Worm (Caenorhabditis elegans) whole organism, mixed stage, embryonic: Measurements from ENCODE around the gene C42D8.9.

Experiments used
- ces-1 ChIP-seq: fragments of 150-350 bp; optimal IDR thresholded peaks from 2 replicates; lab custom pipeline; 2014; ENCODE audit warnings: missing biosample characterization, missing genetic modification reagents, missing genetic modification characterization
- elt-1 ChIP-seq: sonication (generic microtip); optimal IDR thresholded peaks from 2 replicates; lab custom pipeline; 2017; ENCODE audit warnings: missing genetic modification characterization, mild to moderate bottlenecking, missing compliant biosample characterization, antibody characterized with exemption, moderate library complexity, borderline replicate concordance; ENCODE audit not compliant: insufficient read depth
- flh-1 ChIP-seq: fragments of 200-800 bp; sonication (Bioruptor generic); optimal IDR thresholded peaks from 2 replicates; lab custom pipeline; 2018; ENCODE audit warnings: mild to moderate bottlenecking, missing genetic modification characterization, moderate library complexity, missing compliant biosample characterization
- nhr-2 ChIP-seq: fragments of 150-350 bp; optimal IDR thresholded peaks from 2 replicates; lab custom pipeline; 2014; ENCODE audit warnings: missing biosample characterization, missing genetic modification characterization
- unc-62 ChIP-seq: fragments of 150-350 bp; optimal IDR thresholded peaks from 2 replicates; lab custom pipeline; 2014; ENCODE audit warnings: missing biosample characterization, missing genetic modification reagents, missing genetic modification characterization

DNA sequence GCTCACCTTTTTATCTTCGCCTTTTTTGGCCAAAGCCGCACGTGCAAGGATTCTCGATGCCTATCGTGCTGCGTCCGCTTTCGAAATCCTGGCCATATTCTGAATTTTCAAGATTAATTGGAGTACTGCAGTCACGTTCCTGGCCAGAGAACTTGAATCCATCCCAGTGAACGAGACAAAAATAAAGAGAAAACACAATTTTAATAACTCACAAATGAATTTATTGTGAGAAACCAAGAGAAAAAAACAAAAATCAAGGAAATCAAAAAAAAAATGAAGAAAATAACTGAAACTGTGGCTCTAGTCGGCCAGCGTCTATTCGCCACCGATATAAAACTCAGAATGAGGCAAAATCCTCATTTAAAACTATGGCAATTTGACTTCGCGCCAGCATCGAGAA is 47.7 kb downstream of the C42D8.9 start, which contains the start of gene C24H10.4:
- TF ChIP-seq flh-1 (GFP tag; lab: Kevin White, UChicago) = no peak
- no peak for TF ChIP-seq nhr-2 (tag; lab: Kevin White, UChicago)
- no peak for TF ChIP-seq elt-1 (tag; lab: Kevin White, UChicago)
- no peak for TF ChIP-seq unc-62 (GFP tag; lab: Kevin White, UChicago)
- no peak for TF ChIP-seq ces-1 (GFP tag; lab: Kevin White, UChicago)
